Fruit fly (Drosophila melanogaster) whole organism, embryonic: ENCODE measurements around the gene CG17233.

Experiments used
- CG12942 ChIP-seq: fragments of 200-800 bp; sonication (Bioruptor generic); optimal IDR thresholded peaks from 3 replicates; lab custom pipeline; 2016; ENCODE audit warnings: missing biosample characterization, missing genetic modification characterization
- CG6683 ChIP-seq: fragments of 200-800 bp; sonication (Bioruptor generic); optimal IDR thresholded peaks from 2 replicates; lab custom pipeline; 2017; ENCODE audit warnings: missing biosample characterization, mild to moderate bottlenecking, missing genetic modification characterization, missing genetic modification reagents
- eyg ChIP-seq: fragments of 200-800 bp; sonication (Bioruptor generic); optimal IDR thresholded peaks from 3 replicates; lab custom pipeline; 2016; ENCODE audit warnings: missing biosample characterization, missing genetic modification characterization
- fd64A ChIP-seq: fragments of 200-800 bp; sonication (Bioruptor generic); optimal IDR thresholded peaks from 3 replicates; lab custom pipeline; 2018; ENCODE audit warnings: missing biosample characterization, mild to moderate bottlenecking, missing genetic modification characterization
- lbe ChIP-seq: fragments of 200-800 bp; sonication (Bioruptor generic); optimal IDR thresholded peaks from 2 replicates; lab custom pipeline; 2016; ENCODE audit warnings: missing biosample characterization, mild to moderate bottlenecking, missing genetic modification characterization
- lola ChIP-seq, 3 experiments: fragments of >200 bp in 2 of 3; fragments of 200-800 bp in 1 of 3; sonication (Bioruptor generic) in 1 of 3; optimal IDR thresholded peaks; 2 replicates each; lab custom pipeline; 2017 to 2019; ENCODE audit warnings: missing biosample characterization in 3 of 3, missing genetic modification characterization in 3 of 3, mild to moderate bottlenecking in 1 of 3, moderate library complexity in 1 of 3
- usp ChIP-seq: fragments of >200 bp; optimal IDR thresholded peaks from 2 replicates; lab custom pipeline; 2017; ENCODE audit warnings: missing biosample characterization, missing genetic modification characterization

dm6 chr3L:20194731-20195130 is 47.0 kb downstream of the CG17233 start:
- TF ChIP-seq fd64A (no peak), CG12942 (peak; percentile 4), lbe (GFP tag; lab: Kevin White, UChicago) (peak; percentile 48), lola (GFP tag; optimal IDR thresholded peaks at IDR 0.05; lab: Kevin White, UChicago) (no peak), CG6683 (no peak), usp (GFP tag; lab: Kevin White, UChicago) (no peak), eyg (GFP tag; lab: Kevin White, UChicago) (no peak)
